Worm (Caenorhabditis elegans) whole organism, L4 larva: ENCODE results near the gene T19D12.5.

ENCODE experiments used
- D1046.2 ChIP-seq: fragments of 200-800 bp; sonication (Bioruptor generic); IDR thresholded peaks from 2 replicates; pipeline ENCODE4 v1.3.6; 2022; ENCODE audit warnings: missing genetic modification characterization, missing compliant biosample characterization
- F10B5.3 ChIP-seq: sonication (generic microtip); optimal IDR thresholded peaks from 2 replicates; lab custom pipeline; 2016; ENCODE audit warnings: mild to moderate bottlenecking, missing genetic modification characterization, missing compliant biosample characterization
- F44E2.7 ChIP-seq: fragments of 200-800 bp; sonication (Bioruptor generic); IDR thresholded peaks from 2 replicates; pipeline ENCODE4 v2.1.2; 2022; ENCODE audit warnings: missing genetic modification characterization, missing compliant biosample characterization
- R02D3.7 ChIP-seq: fragments of 150-350 bp; sonication (generic microtip); optimal IDR thresholded peaks from 3 replicates; lab custom pipeline; 2014; ENCODE audit warnings: missing biosample characterization, missing genetic modification characterization
- T20F7.1 ChIP-seq: fragments of 200-800 bp; sonication (Bioruptor generic); optimal IDR thresholded peaks from 2 replicates; lab custom pipeline; 2018; ENCODE audit warnings: mild to moderate bottlenecking, missing genetic modification characterization, missing compliant biosample characterization
- T26A8.4 ChIP-seq: fragments of 200-800 bp; sonication (Bioruptor generic); IDR thresholded peaks from 2 replicates; pipeline ENCODE4 v1.3.6; 2022; ENCODE audit warnings: missing genetic modification characterization, missing compliant biosample characterization
- Y75B8A.6 ChIP-seq: fragments of 200-800 bp; sonication (Bioruptor generic); IDR thresholded peaks from 2 replicates; pipeline ENCODE4 v1.3.6; 2022; ENCODE audit warnings: missing genetic modification reagents, missing genetic modification characterization, missing compliant biosample characterization
- aha-1 ChIP-seq: fragments of 150-350 bp; peaks from one replicate; lab custom pipeline; 2014; ENCODE audit warnings: missing biosample characterization, missing genetic modification characterization
- ceh-82 ChIP-seq: sonication (generic microtip); optimal IDR thresholded peaks from 2 replicates; lab custom pipeline; 2017; ENCODE audit warnings: missing biosample characterization, missing genetic modification characterization
- ces-1 ChIP-seq: fragments of 150-350 bp; sonication (generic microtip); optimal IDR thresholded peaks from 4 replicates; lab custom pipeline; 2014; ENCODE audit warnings: missing biosample characterization, missing genetic modification reagents, missing genetic modification characterization
- daf-12 ChIP-seq: fragments of 150-350 bp; optimal IDR thresholded peaks from 2 replicates; lab custom pipeline; 2014; ENCODE audit warnings: missing biosample characterization, missing genetic modification reagents, missing genetic modification characterization
- daf-16 ChIP-seq, 3 experiments: sonication (generic microtip); optimal IDR thresholded peaks; 2 replicates each; lab custom pipeline; 2016 to 2017; ENCODE audit warnings: missing genetic modification characterization in 3 of 3, missing genetic modification reagents in 3 of 3, mild to moderate bottlenecking in 2 of 3, missing compliant biosample characterization in 2 of 3, missing biosample characterization in 1 of 3, moderate library complexity in 1 of 3
- daf-19 ChIP-seq: fragments of 200-800 bp; sonication (Bioruptor generic); conservative IDR thresholded peaks from 2 replicates; pipeline ENCODE4 v1.3.6; 2022; ENCODE audit warnings: missing genetic modification characterization, missing compliant biosample characterization
- dmd-6 ChIP-seq: fragments of 200-800 bp; sonication (Bioruptor generic); IDR thresholded peaks from 2 replicates; pipeline ENCODE4 v1.3.6; 2022; ENCODE audit warnings: missing genetic modification reagents, missing genetic modification characterization, missing compliant biosample characterization
- duxl-1 ChIP-seq: sonication (generic microtip); optimal IDR thresholded peaks from 2 replicates; lab custom pipeline; 2016; ENCODE audit warnings: mild to moderate bottlenecking, missing genetic modification characterization, moderate library complexity, missing compliant biosample characterization; ENCODE audit not compliant: poor library complexity
- dve-1 ChIP-seq: sonication (generic microtip); optimal IDR thresholded peaks from 2 replicates; lab custom pipeline; 2017; ENCODE audit warnings: antibody characterized with exemption, mild to moderate bottlenecking, missing genetic modification characterization, missing compliant biosample characterization; ENCODE audit not compliant: insufficient read depth
- fos-1 ChIP-seq: fragments of 150-350 bp; optimal IDR thresholded peaks from 2 replicates; lab custom pipeline; 2014; ENCODE audit warnings: missing biosample characterization, missing genetic modification characterization
- hlh-11 ChIP-seq: fragments of 200-800 bp; sonication (Bioruptor generic); optimal IDR thresholded peaks from 2 replicates; lab custom pipeline; 2018; ENCODE audit warnings: mild to moderate bottlenecking, missing genetic modification characterization, missing compliant biosample characterization
- lin-1 ChIP-seq: fragments of 200-800 bp; sonication (Bioruptor generic); IDR thresholded peaks from 2 replicates; pipeline ENCODE4 v1.3.6; 2022; ENCODE audit warnings: missing genetic modification reagents, missing genetic modification characterization, missing compliant biosample characterization
- lir-3 ChIP-seq: sonication (generic microtip); optimal IDR thresholded peaks from 2 replicates; lab custom pipeline; 2016; ENCODE audit warnings: mild to moderate bottlenecking, missing genetic modification characterization, missing compliant biosample characterization
- mep-1 ChIP-seq: fragments of 150-350 bp; sonication (generic microtip); optimal IDR thresholded peaks from 3 replicates; lab custom pipeline; 2014; ENCODE audit warnings: missing biosample characterization, missing genetic modification characterization
- mes-2 ChIP-seq: sonication (generic microtip); optimal IDR thresholded peaks from 2 replicates; lab custom pipeline; 2016; ENCODE audit warnings: missing genotype, mild to moderate bottlenecking, missing genetic modification characterization, missing compliant biosample characterization; ENCODE audit not compliant: poor library complexity, severe bottlenecking
- mxl-3 ChIP-seq: fragments of 200-800 bp; sonication (Bioruptor generic); optimal IDR thresholded peaks from 2 replicates; lab custom pipeline; 2018; ENCODE audit warnings: mild to moderate bottlenecking, missing genetic modification characterization, missing compliant biosample characterization
- nhr-102 ChIP-seq: sonication (generic microtip); optimal IDR thresholded peaks from 2 replicates; lab custom pipeline; 2016; ENCODE audit warnings: mild to moderate bottlenecking, missing genetic modification characterization, moderate library complexity, missing compliant biosample characterization
- nhr-28 ChIP-seq: fragments of 150-350 bp; optimal IDR thresholded peaks from 2 replicates; lab custom pipeline; 2014; ENCODE audit warnings: missing biosample characterization, missing genetic modification characterization
- nhr-41 ChIP-seq: fragments of 200-800 bp; sonication (Bioruptor generic); IDR thresholded peaks from 2 replicates; pipeline ENCODE4 v1.3.6; 2022; ENCODE audit warnings: missing genetic modification reagents, missing genetic modification characterization, missing compliant biosample characterization
- nhr-42 ChIP-seq: fragments of 200-800 bp; sonication (Bioruptor generic); IDR thresholded peaks from 2 replicates; pipeline ENCODE4 v1.3.6; 2022; ENCODE audit warnings: missing genetic modification characterization, missing compliant biosample characterization
- nhr-6 ChIP-seq: fragments of 150-350 bp; optimal IDR thresholded peaks from 2 replicates; lab custom pipeline; 2014; ENCODE audit warnings: missing biosample characterization, missing genetic modification characterization
- nhr-77 ChIP-seq: fragments of 150-350 bp; optimal IDR thresholded peaks from 2 replicates; lab custom pipeline; 2014; ENCODE audit warnings: missing biosample characterization, missing genetic modification characterization
- pqm-1 ChIP-seq: sonication (generic microtip); optimal IDR thresholded peaks from 2 replicates; lab custom pipeline; 2017; ENCODE audit warnings: missing biosample characterization, missing genetic modification characterization
- sdz-12 ChIP-seq: fragments of 200-800 bp; sonication (Bioruptor generic); optimal IDR thresholded peaks from 2 replicates; lab custom pipeline; 2018; ENCODE audit warnings: mild to moderate bottlenecking, missing genetic modification characterization, missing compliant biosample characterization
- snpc-4 ChIP-seq: fragments of 150-350 bp; optimal IDR thresholded peaks from 2 replicates; lab custom pipeline; 2014; ENCODE audit warnings: missing biosample characterization, missing genetic modification characterization
- spr-1 ChIP-seq: sonication (generic microtip); optimal IDR thresholded peaks from 2 replicates; lab custom pipeline; 2016; ENCODE audit warnings: mild to moderate bottlenecking, missing genetic modification characterization, missing compliant biosample characterization
- tra-1 ChIP-seq: fragments of 200-800 bp; sonication (Bioruptor generic); IDR thresholded peaks from 2 replicates; pipeline ENCODE4 v1.3.6; 2022; ENCODE audit warnings: missing genetic modification reagents, missing genetic modification characterization, missing compliant biosample characterization
- unc-39 ChIP-seq: sonication (generic microtip); optimal IDR thresholded peaks from 2 replicates; lab custom pipeline; 2017; ENCODE audit warnings: missing biosample characterization, missing genetic modification characterization
- unc-62 ChIP-seq, 3 experiments: fragments of 150-350 bp in 1 of 3; sonication (generic microtip); optimal IDR thresholded peaks in 2 of 3; peaks in 1 of 3; 1 replicate in 1 of 3; 2 replicates in 2 of 3; lab custom pipeline; 2014 to 2017; ENCODE audit warnings: missing biosample characterization in 3 of 3, missing genetic modification characterization in 3 of 3, missing genetic modification reagents in 3 of 3, missing genotype in 1 of 3
- zag-1 ChIP-seq: fragments of 150-350 bp; optimal IDR thresholded peaks from 2 replicates; lab custom pipeline; 2014; ENCODE audit warnings: missing biosample characterization, missing genetic modification characterization
- zip-2 ChIP-seq: fragments of 150-350 bp; optimal IDR thresholded peaks from 2 replicates; lab custom pipeline; 2014; ENCODE audit warnings: missing biosample characterization, missing genetic modification characterization

Gene T19D12.5

DNA sequence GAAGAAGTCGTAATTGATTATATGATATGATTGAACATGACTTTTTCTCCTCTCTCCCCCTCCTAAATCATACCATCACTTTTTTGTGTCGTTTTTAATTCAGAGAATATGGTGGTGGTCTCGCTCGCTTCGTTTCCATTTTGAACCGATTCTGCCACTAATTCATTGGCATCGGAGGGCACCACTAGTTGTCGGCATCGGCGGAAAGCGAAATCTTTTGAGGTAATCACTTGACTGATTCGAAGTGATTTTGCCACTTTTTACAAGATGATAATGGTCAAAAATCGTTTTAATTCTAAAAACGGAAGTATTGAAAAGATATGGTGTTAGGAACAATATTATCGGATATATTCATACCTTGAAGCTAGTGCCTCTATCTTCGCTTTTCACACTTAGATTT lies 19.3 kb downstream of the T19D12.5 start, which contains the start of gene klf-3:
Gene klf-3, plus strand, starts transcription at position 109 of the 400 bp plus-strand sequence.
- TF ChIP-seq duxl-1 (tag; lab: Kevin White, UChicago) (no peak), D1046.2 (no peak), tra-1 (no peak), nhr-42 (GFP tag; lab: Robert Waterston, UW) (no peak), mes-2 (no peak), spr-1 (no peak), sdz-12 (no peak), nhr-6 (tag; lab: Kevin White, UChicago) (no peak), T20F7.1 (GFP tag; lab: Kevin White, UChicago) (no peak), hlh-11 (tag; lab: Kevin White, UChicago) (no peak), unc-39 (tag; lab: Kevin White, UChicago) (no peak)
- TF ChIP-seq, all 104 proteins: peak for 0

- TF ChIP-seq zag-1 (tag; lab: Kevin White, UChicago): no peak
- TF ChIP-seq nhr-77 (tag; lab: Kevin White, UChicago): peak; percentile 1
- no peak for TF ChIP-seq ces-1 (GFP tag; lab: Kevin White, UChicago)
- TF ChIP-seq pqm-1: peak; percentile 67
- no peak for TF ChIP-seq zip-2 (tag; lab: Kevin White, UChicago)
- TF ChIP-seq F44E2.7 (GFP tag; lab: Robert Waterston, UW): no peak
- no peak for TF ChIP-seq fos-1 (tag; lab: Kevin White, UChicago)
- TF ChIP-seq nhr-41: no peak
- peak; percentile 62; the same call in 1 of the 2 replicates for TF ChIP-seq dmd-6 (GFP tag; lab: Robert Waterston, UW)
- TF ChIP-seq spr-1: no peak
- no peak for TF ChIP-seq daf-16 (GFP tag; optimal IDR thresholded peaks at IDR 0.05; lab: Kevin White, UChicago)
- TF ChIP-seq daf-16 (tag; optimal IDR thresholded peaks at IDR 0.05; lab: Kevin White, UChicago): peak; percentile 46
- TF ChIP-seq nhr-28 (tag; lab: Kevin White, UChicago): peak; percentile 61
- no peak for TF ChIP-seq Y75B8A.6 (GFP tag; lab: Robert Waterston, UW)
- no peak for TF ChIP-seq lir-3
- no peak for TF ChIP-seq daf-19 (GFP tag; lab: Robert Waterston, UW)
- TF ChIP-seq snpc-4: no peak
- peak; percentile 36 for TF ChIP-seq hlh-11 (tag; lab: Kevin White, UChicago)
- no peak for TF ChIP-seq daf-12 (tag; lab: Kevin White, UChicago)
- no peak for TF ChIP-seq F10B5.3
- TF ChIP-seq nhr-102 (tag; lab: Kevin White, UChicago): peak; percentile 1
Measured at ce11 chrII:6616135-6616534, 19.9 kb downstream of the T19D12.5 start.

DNA sequence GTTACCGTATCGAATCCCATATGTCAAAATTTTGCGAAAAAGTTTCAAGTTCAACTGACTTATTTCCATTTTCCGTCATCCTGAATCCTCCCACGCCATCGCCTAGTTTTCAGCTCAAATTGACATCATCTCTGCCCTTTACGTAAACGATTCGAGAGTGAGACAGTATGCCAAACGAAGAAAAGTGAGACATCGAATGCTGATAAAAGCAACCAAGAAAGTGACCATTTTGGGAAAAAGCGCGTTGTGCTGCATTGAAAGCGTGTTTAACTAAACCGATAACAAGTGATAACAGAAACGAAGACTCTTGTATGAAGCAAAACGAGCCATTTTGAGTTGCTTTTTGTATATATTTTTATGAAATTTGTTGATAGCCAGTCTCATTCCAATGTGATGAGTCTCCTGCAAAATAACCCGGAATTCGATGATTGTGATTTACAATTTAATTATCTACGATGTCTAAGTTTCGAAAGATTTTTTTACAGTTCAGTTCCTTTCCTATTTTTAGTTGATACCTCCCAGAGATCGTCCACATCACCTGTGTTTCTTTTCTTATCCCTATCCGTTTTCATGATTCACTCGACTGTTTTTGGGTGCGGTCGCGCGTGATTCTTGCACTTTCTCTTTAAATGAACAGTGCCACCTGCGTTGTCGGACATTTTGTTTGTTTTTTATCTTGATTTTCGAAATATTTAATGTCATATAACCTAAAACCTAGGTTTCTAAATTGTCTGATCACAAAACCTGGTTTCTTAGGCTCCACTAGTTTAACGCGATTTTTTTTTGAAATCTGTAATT lies 20.6 kb downstream of the T19D12.5 start:
- TF ChIP-seq unc-62 (GFP tag; optimal IDR thresholded peaks at IDR 0.05 in 1 of 2; lab: Kevin White, UChicago) (peak in 1 of 2 experiments; percentile 86), unc-62 (tag; optimal IDR thresholded peaks at IDR 0.05; lab: Kevin White, UChicago) (no peak), R02D3.7 (tag; lab: Kevin White, UChicago) (no peak), lin-1 (GFP tag; lab: Robert Waterston, UW) (0 out of 2 replicates have a peak, but pooled peaks have one; percentile 39), F10B5.3 (no peak), nhr-77 (tag; lab: Kevin White, UChicago) (peak; percentile 63), aha-1 (tag; lab: Kevin White, UChicago) (peak; percentile 29), daf-16 (GFP tag; optimal IDR thresholded peaks at IDR 0.05; lab: Kevin White, UChicago) (no peak), daf-16 (tag; optimal IDR thresholded peaks at IDR 0.05; lab: Kevin White, UChicago) (peak; percentile 71), pqm-1 (peak; percentile 97), hlh-11 (tag; lab: Kevin White, UChicago) (peak; percentile 75), T26A8.4 (GFP tag; lab: Robert Waterston, UW) (0 out of 2 replicates have a peak, but pooled peaks have one; percentile 14), dve-1 (tag; lab: Kevin White, UChicago) (peak; percentile 66), mes-2 (peak; percentile 22), ceh-82 (no peak), mep-1 (no peak), dmd-6 (GFP tag; lab: Robert Waterston, UW) (peak; percentile 87), mxl-3 (peak; percentile 64), nhr-28 (tag; lab: Kevin White, UChicago) (peak; percentile 76)
